Fruit fly (Drosophila melanogaster): ENCODE results near the gene trp.

dm6 chr3R:29926955-29927354, 6.9 kb upstream of the trp start, which contains the start of gene CG15522:
- TF ChIP-seq Ets21C (GFP tag; optimal IDR thresholded peaks at IDR 0.05) = no peak
- TF ChIP-seq dac (GFP tag; optimal IDR thresholded peaks at IDR 0.05) = no peak
- no peak for TF ChIP-seq dsx (GFP tag; optimal IDR thresholded peaks at IDR 0.05; ENCODE audit: poor library complexity, severe bottlenecking)
- TF ChIP-seq OdsH (GFP tag; optimal IDR thresholded peaks at IDR 0.05) = no peak
- TF ChIP-seq CG6163 (GFP tag; IDR thresholded peaks at IDR 0.05) = no peak

Data from whole organism, prepupa.